Fruit fly (Drosophila melanogaster): Measurements from ENCODE around the gene CG13300.

- TF ChIP-seq CG8478 (optimal IDR thresholded peaks at IDR 0.05) (no peak), EcR (GFP tag; optimal IDR thresholded peaks at IDR 0.05) (no peak), pan (optimal IDR thresholded peaks at IDR 0.05) (no peak), usp (GFP tag; optimal IDR thresholded peaks at IDR 0.05) (no peak), psq (optimal IDR thresholded peaks at IDR 0.05) (no peak)
These were observed 44.9 kb downstream of the CG13300 start for dm6 chr3L:6307298-6307697.

Data from whole organism.